Worm (Caenorhabditis elegans) whole organism, late embryonic: Measurements from ENCODE around the gene alh-4.
A peak's percentile ranks its signal among the peaks of the same experiment; 100 is the strongest.

Experiments used
- C08G9.2 ChIP-seq: sonication (generic microtip); optimal IDR thresholded peaks from 2 replicates; lab custom pipeline; 2016; ENCODE audit warnings: mild to moderate bottlenecking, missing genetic modification characterization, moderate library complexity, missing compliant biosample characterization
- K09A11.1 ChIP-seq: sonication (generic microtip); optimal IDR thresholded peaks from 2 replicates; lab custom pipeline; 2017; ENCODE audit warnings: antibody characterized with exemption, mild to moderate bottlenecking, missing genetic modification characterization, missing compliant biosample characterization; ENCODE audit not compliant: insufficient read depth
- T23F11.4 ChIP-seq: fragments of 200-800 bp; sonication (Bioruptor generic); optimal IDR thresholded peaks from 2 replicates; lab custom pipeline; 2018; ENCODE audit warnings: mild to moderate bottlenecking, missing genetic modification characterization, missing compliant biosample characterization
- Y22D7AL.16 ChIP-seq: sonication (generic microtip); optimal IDR thresholded peaks from 2 replicates; lab custom pipeline; 2016; ENCODE audit warnings: missing genetic modification characterization, missing compliant biosample characterization
- ceh-14 ChIP-seq: sonication (generic microtip); optimal IDR thresholded peaks from 2 replicates; lab custom pipeline; 2016; ENCODE audit warnings: missing genotype, missing genetic modification characterization, missing compliant biosample characterization
- ceh-19 ChIP-seq: fragments of 200-800 bp; sonication (Bioruptor generic); optimal IDR thresholded peaks from 2 replicates; lab custom pipeline; 2018; ENCODE audit warnings: mild to moderate bottlenecking, missing genetic modification characterization, missing compliant biosample characterization
- ceh-22 ChIP-seq: sonication (generic microtip); optimal IDR thresholded peaks from 2 replicates; lab custom pipeline; 2017; ENCODE audit warnings: missing biosample characterization, missing genetic modification characterization
- ceh-24 ChIP-seq: sonication (generic microtip); optimal IDR thresholded peaks from 2 replicates; lab custom pipeline; 2016; ENCODE audit warnings: mild to moderate bottlenecking, missing genetic modification characterization, missing compliant biosample characterization
- ceh-31 ChIP-seq: sonication (generic microtip); optimal IDR thresholded peaks from 2 replicates; lab custom pipeline; 2016; ENCODE audit warnings: missing genetic modification characterization, missing compliant biosample characterization
- che-1 ChIP-seq: sonication (generic microtip); optimal IDR thresholded peaks from 2 replicates; lab custom pipeline; 2016; ENCODE audit warnings: mild to moderate bottlenecking, missing genetic modification characterization, missing compliant biosample characterization
- dve-1 ChIP-seq: sonication (generic microtip); optimal IDR thresholded peaks from 2 replicates; lab custom pipeline; 2017; ENCODE audit warnings: antibody characterized with exemption, mild to moderate bottlenecking, missing genetic modification characterization, missing compliant biosample characterization
- elt-4 ChIP-seq: sonication (generic microtip); optimal IDR thresholded peaks from 2 replicates; lab custom pipeline; 2016; ENCODE audit warnings: missing genetic modification characterization, missing compliant biosample characterization
- fkh-6 ChIP-seq: sonication (generic microtip); optimal IDR thresholded peaks from 2 replicates; lab custom pipeline; 2016; ENCODE audit warnings: missing genetic modification characterization, missing compliant biosample characterization
- gmeb-2 ChIP-seq: sonication (generic microtip); optimal IDR thresholded peaks from 2 replicates; lab custom pipeline; 2016; ENCODE audit warnings: missing genetic modification characterization, inconsistent platforms, missing compliant biosample characterization
- hlh-13 ChIP-seq: fragments of 200-800 bp; sonication (Bioruptor generic); optimal IDR thresholded peaks from 2 replicates; lab custom pipeline; 2018; ENCODE audit warnings: mild to moderate bottlenecking, missing genetic modification characterization, missing compliant biosample characterization
- hlh-30 ChIP-seq: sonication (generic microtip); optimal IDR thresholded peaks from 2 replicates; lab custom pipeline; 2017; ENCODE audit warnings: antibody characterized with exemption, missing genetic modification characterization, missing compliant biosample characterization; ENCODE audit not compliant: insufficient read depth
- hlh-6 ChIP-seq: sonication (generic microtip); optimal IDR thresholded peaks from 2 replicates; lab custom pipeline; 2016; ENCODE audit warnings: missing genotype, missing genetic modification characterization, missing compliant biosample characterization
- hlh-8 ChIP-seq: sonication (generic microtip); optimal IDR thresholded peaks from 2 replicates; lab custom pipeline; 2016; ENCODE audit warnings: missing genotype, missing genetic modification characterization, missing compliant biosample characterization
- lim-6 ChIP-seq: sonication (generic microtip); optimal IDR thresholded peaks from 2 replicates; lab custom pipeline; 2016; ENCODE audit warnings: missing genetic modification characterization, missing compliant biosample characterization
- lin-11 ChIP-seq: fragments of 200-800 bp; sonication (Bioruptor generic); optimal IDR thresholded peaks from 2 replicates; lab custom pipeline; 2018; ENCODE audit warnings: mild to moderate bottlenecking, missing genetic modification characterization, missing compliant biosample characterization
- madf-2 ChIP-seq: sonication (generic microtip); optimal IDR thresholded peaks from 2 replicates; lab custom pipeline; 2017; ENCODE audit warnings: missing genetic modification characterization, missing compliant biosample characterization
- nhr-232 ChIP-seq: sonication (generic microtip); optimal IDR thresholded peaks from 2 replicates; lab custom pipeline; 2016; ENCODE audit warnings: missing genetic modification characterization, missing compliant biosample characterization
- pha-2 ChIP-seq: sonication (generic microtip); optimal IDR thresholded peaks from 2 replicates; lab custom pipeline; 2017; ENCODE audit warnings: mild to moderate bottlenecking, missing genetic modification characterization, missing compliant biosample characterization
- pha-4 ChIP-seq: fragments of 150-350 bp; optimal IDR thresholded peaks from 2 replicates; lab custom pipeline; 2018; ENCODE audit warnings: missing biosample characterization, missing genetic modification reagents, missing genetic modification characterization
- pros-1 ChIP-seq: fragments of 150-350 bp; optimal IDR thresholded peaks from 2 replicates; lab custom pipeline; 2014; ENCODE audit warnings: missing biosample characterization, missing genetic modification reagents, missing genetic modification characterization
- ref-2 ChIP-seq: sonication (generic microtip); optimal IDR thresholded peaks from 2 replicates; lab custom pipeline; 2016; ENCODE audit warnings: missing genetic modification characterization, missing compliant biosample characterization
- rnt-1 ChIP-seq: sonication (generic microtip); optimal IDR thresholded peaks from 2 replicates; lab custom pipeline; 2016; ENCODE audit warnings: missing genetic modification characterization, missing compliant biosample characterization
- sox-4 ChIP-seq: sonication (generic microtip); optimal IDR thresholded peaks from 2 replicates; lab custom pipeline; 2017; ENCODE audit warnings: mild to moderate bottlenecking, missing genetic modification characterization, inconsistent platforms, missing compliant biosample characterization
- tbx-7 ChIP-seq: sonication (generic microtip); optimal IDR thresholded peaks from 2 replicates; lab custom pipeline; 2016; ENCODE audit warnings: missing genotype, missing genetic modification characterization, missing compliant biosample characterization
- ttx-3 ChIP-seq: sonication (generic microtip); optimal IDR thresholded peaks from 2 replicates; lab custom pipeline; 2016; ENCODE audit warnings: missing genetic modification reagents, missing genetic modification characterization, missing compliant biosample characterization
- unc-3 ChIP-seq, 2 experiments: fragments of 200-800 bp in 1 of 2; sonication (Bioruptor generic) in 1 of 2; sonication (generic microtip) in 1 of 2; conservative IDR thresholded peaks in 1 of 2; optimal IDR thresholded peaks in 1 of 2; 2 replicates each; pipeline versions ENCODE4 v1.3.6 to Lab custom; 2016 to 2022; ENCODE audit warnings: missing compliant biosample characterization in 2 of 2, missing genetic modification characterization in 2 of 2, missing genetic modification reagents in 1 of 2
- unc-55 ChIP-seq: sonication (generic microtip); optimal IDR thresholded peaks from 2 replicates; lab custom pipeline; 2017; ENCODE audit warnings: missing biosample characterization, missing genetic modification reagents, missing genetic modification characterization
- unc-86 ChIP-seq: sonication (generic microtip); optimal IDR thresholded peaks from 2 replicates; lab custom pipeline; 2016; ENCODE audit warnings: missing genetic modification characterization, missing compliant biosample characterization
- ztf-16 ChIP-seq: sonication (generic microtip); optimal IDR thresholded peaks from 2 replicates; lab custom pipeline; 2017; ENCODE audit warnings: missing genetic modification characterization, missing compliant biosample characterization

Gene alh-4

DNA sequence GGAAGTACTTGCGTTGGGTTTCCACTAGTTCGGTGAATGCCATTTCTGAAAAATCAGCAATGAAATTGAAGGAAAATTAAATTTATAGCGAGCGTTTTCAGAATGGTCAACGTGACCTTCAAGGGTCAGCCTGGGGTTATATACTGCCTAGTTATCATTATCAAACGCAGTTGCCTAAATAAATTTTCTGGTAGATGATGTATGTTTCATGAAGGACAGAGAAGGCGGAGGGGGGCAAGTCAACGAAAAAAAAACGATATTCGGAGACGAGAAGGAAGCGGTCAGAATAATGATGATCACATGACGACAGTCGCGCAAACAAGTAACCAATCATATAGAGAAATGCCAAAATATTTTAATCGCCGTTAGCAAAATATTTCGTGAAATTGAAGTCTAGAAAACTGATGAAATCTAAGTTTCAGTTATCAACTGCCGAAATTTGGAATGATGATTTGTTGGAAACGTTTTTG is at the start of gene alh-4:
Gene alh-4 (minus strand): TSS at position 51 of the 470 bp plus-strand sequence.
- no peak for TF ChIP-seq rnt-1 (tag; lab: Kevin White, UChicago)
- no peak for TF ChIP-seq fkh-6 (tag; lab: Kevin White, UChicago)
- no peak for TF ChIP-seq ttx-3 (tag; lab: Kevin White, UChicago)
- TF ChIP-seq lim-6 (tag; lab: Kevin White, UChicago) = no peak
- TF ChIP-seq hlh-30 (tag; lab: Kevin White, UChicago) = peak; percentile 6
- TF ChIP-seq, all 69 proteins: peak for 1

DNA sequence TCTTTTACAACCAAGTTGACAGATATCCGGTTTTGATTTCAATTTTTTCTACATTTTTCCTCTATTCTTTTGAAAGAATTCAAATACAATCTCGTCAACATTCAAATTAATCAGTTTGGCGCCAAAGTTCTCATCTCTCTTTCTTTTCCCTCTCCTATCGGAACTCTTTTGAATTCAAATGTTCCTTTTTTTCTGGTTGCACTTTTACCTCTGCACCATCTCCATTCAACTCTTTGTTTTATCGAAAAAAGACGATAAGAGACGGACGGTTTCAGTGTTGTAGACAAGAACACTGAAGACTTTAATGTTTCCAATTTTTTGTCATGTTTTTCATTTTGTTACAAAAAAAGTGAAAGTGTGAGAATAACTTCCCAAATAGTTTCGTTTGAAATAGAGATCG is 46.3 kb upstream of the alh-4 start:
- TF ChIP-seq che-1 (tag; lab: Kevin White, UChicago) = no peak
- no peak for TF ChIP-seq pha-2 (tag; lab: Kevin White, UChicago)
- TF ChIP-seq ref-2 = no peak
- no peak for TF ChIP-seq K09A11.1 (tag; lab: Kevin White, UChicago)
- TF ChIP-seq lin-11 (tag; lab: Kevin White, UChicago) = no peak
- TF ChIP-seq pros-1 (tag; lab: Kevin White, UChicago) = no peak
- no peak for TF ChIP-seq pha-4 (tag; lab: Kevin White, UChicago)
- TF ChIP-seq hlh-6 = no peak
- TF ChIP-seq madf-2 (tag; lab: Kevin White, UChicago) = no peak
- no peak for TF ChIP-seq T23F11.4
- TF ChIP-seq gmeb-2 (tag; lab: Kevin White, UChicago) = no peak
- TF ChIP-seq hlh-8 (tag; lab: Kevin White, UChicago) = no peak
- TF ChIP-seq unc-86 = no peak
- TF ChIP-seq unc-3 (GFP tag; conservative IDR thresholded peaks at IDR 0.05; lab: Robert Waterston, UW) = no peak
- TF ChIP-seq unc-3 (tag; optimal IDR thresholded peaks at IDR 0.05; lab: Kevin White, UChicago) = no peak
- no peak for TF ChIP-seq dve-1 (tag; lab: Kevin White, UChicago)

DNA sequence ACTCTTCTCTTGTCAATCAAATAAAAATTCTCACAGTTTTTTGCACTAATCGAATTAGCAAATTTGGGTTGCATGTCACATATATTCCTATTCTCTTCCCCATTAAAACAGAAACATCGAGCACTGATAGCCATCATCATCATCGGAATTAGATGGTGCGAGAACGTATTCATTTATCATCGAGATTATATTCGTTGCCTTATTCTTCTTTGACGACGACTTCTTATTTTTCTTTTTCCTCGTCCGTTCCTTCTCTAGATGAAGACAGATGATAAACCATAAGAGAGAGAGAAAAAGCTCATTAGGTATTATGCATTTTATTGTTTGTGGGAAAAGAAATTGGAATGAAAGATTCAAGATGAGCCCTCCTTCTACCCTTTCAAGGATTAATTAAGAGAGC is 41.5 kb upstream of the alh-4 start:
- TF ChIP-seq hlh-13 (GFP tag; lab: Kevin White, UChicago) (no peak), Y22D7AL.16 (no peak), ceh-31 (no peak), ceh-24 (tag; lab: Kevin White, UChicago) (no peak), ztf-16 (tag; lab: Kevin White, UChicago) (no peak), dve-1 (tag; lab: Kevin White, UChicago) (no peak), nhr-232 (tag; lab: Kevin White, UChicago) (no peak), C08G9.2 (tag; lab: Kevin White, UChicago) (no peak), ceh-22 (tag; lab: Kevin White, UChicago) (no peak)
- TF ChIP-seq, all 69 proteins: peak for 0

DNA sequence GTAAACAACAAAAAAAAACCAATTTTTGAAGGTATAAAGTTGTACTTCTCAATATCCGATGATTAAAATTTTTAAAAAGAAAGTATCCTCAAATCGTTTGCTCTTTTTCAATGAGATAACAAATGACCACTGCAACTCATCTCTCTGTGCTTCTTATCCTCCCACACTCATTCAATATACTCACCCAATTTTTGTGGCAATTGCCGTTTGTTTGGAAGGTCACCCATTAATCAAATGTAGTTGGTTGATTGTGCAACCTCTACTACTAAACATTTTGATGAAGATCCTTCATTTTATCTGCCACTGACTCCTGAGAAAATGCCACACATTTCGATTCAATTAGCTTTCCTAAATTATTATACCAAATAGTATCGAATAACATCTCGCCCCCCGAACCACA is 38.0 kb upstream of the alh-4 start:
- TF ChIP-seq ceh-19 (GFP tag; lab: Kevin White, UChicago) (peak; percentile 45), unc-55 (GFP tag; lab: Kevin White, UChicago) (no peak)

DNA sequence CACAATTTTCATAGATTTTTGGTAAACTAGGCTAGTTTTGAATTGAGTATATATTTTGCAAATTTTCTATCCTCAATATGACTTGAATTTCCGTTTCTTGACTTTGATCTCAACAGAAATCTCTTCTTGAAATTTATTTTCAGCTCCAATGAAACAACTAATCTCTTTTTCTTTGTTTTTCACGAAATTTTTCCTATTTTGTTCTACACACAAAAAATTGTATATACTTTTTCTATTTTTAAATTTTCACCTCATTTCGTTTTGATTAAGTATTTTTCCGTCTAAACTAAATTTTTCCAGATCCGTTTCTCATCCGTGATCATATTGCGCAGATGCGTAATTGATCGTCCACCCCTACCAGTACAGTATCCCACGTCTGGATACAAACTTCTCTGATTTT is 35.0 kb upstream of the alh-4 start, which contains the start of gene unc-83:
Gene unc-83 (plus strand): TSS at position 301 of the 400 bp plus-strand sequence.
- TF ChIP-seq ztf-16 (tag; lab: Kevin White, UChicago) = no peak
- TF ChIP-seq unc-3 (GFP tag; conservative IDR thresholded peaks at IDR 0.05; lab: Robert Waterston, UW) = no peak
- TF ChIP-seq unc-3 (tag; optimal IDR thresholded peaks at IDR 0.05; lab: Kevin White, UChicago) = no peak
- no peak for TF ChIP-seq sox-4 (tag; lab: Kevin White, UChicago)
- TF ChIP-seq elt-4 (tag; lab: Kevin White, UChicago) = no peak
- no peak for TF ChIP-seq unc-86
- TF ChIP-seq ceh-14 (tag; lab: Kevin White, UChicago) = no peak
- TF ChIP-seq tbx-7 (tag; lab: Kevin White, UChicago) = no peak
